Fruit fly (Drosophila melanogaster): ENCODE results near the gene CG7730.

Gene CG7730

dm6 chr3L:17022756-17023155, 4.6 kb upstream of the CG7730 start, which contains the start of gene CG6652:
TSS of gene CG6652 (minus strand) at chr3L:17022856.
- TF ChIP-seq Rfx (GFP tag; IDR thresholded peaks at IDR 0.05) = peak; percentile 15; the same call in 1 of the 2 replicates
- TF ChIP-seq gro (GFP tag; optimal IDR thresholded peaks at IDR 0.05) = no peak
- TF ChIP-seq Gsc (GFP tag; IDR thresholded peaks at IDR 0.05) = no peak

dm6 chr3L:17023641-17024040, 3.7 kb upstream of the CG7730 start, which contains the start of gene a10:
TSS of gene a10 (minus strand) at chr3L:17023741.
- TF ChIP-seq Med (GFP tag) (peak; percentile 17), Bteb2 (GFP tag; optimal IDR thresholded peaks at IDR 0.05) (no peak)

- TF ChIP-seq Dp (GFP tag; optimal IDR thresholded peaks at IDR 0.05) (peak; percentile 93), tna (GFP tag; IDR thresholded peaks at IDR 0.05; ENCODE audit: partially characterized antibody) (peak; percentile 100), Dref (GFP tag; IDR thresholded peaks at IDR 0.05) (peak; percentile 97), ftz-f1 (GFP tag; optimal IDR thresholded peaks at IDR 0.05) (peak; percentile 8), CG6254 (GFP tag; optimal IDR thresholded peaks at IDR 0.05) (no peak), zen (tag; optimal IDR thresholded peaks at IDR 0.05) (peak; percentile 11), MBD-R2 (GFP tag; IDR thresholded peaks at IDR 0.05) (peak; percentile 59), CG14710 (tag; optimal IDR thresholded peaks at IDR 0.05) (peak; percentile 76), CG17829 (tag; optimal IDR thresholded peaks at IDR 0.05) (no peak), Sry-δ (GFP tag; optimal IDR thresholded peaks at IDR 0.05) (peak; percentile 75), CG13287 (GFP tag; IDR thresholded peaks at IDR 0.05; ENCODE audit: partially characterized antibody) (peak; percentile 98), CG16813 (GFP tag; IDR thresholded peaks at IDR 0.05; ENCODE audit: partially characterized antibody) (peak; percentile 95), CG10267 (tag; optimal IDR thresholded peaks at IDR 0.05) (no peak), CG7963 (GFP tag; IDR thresholded peaks at IDR 0.05; ENCODE audit: partially characterized antibody) (peak; percentile 100), CG2129 (GFP tag; IDR thresholded peaks at IDR 0.05; ENCODE audit: partially characterized antibody) (peak; percentile 65), CG10321 (GFP tag; IDR thresholded peaks at IDR 0.05) (no peak), CG5245 (GFP tag; optimal IDR thresholded peaks at IDR 0.05) (no peak), zfh1 (GFP tag; IDR thresholded peaks at IDR 0.05) (no peak), Dll (GFP tag; IDR thresholded peaks at IDR 0.05; ENCODE audit: partially characterized antibody) (peak; percentile 95), CG4360 (GFP tag; IDR thresholded peaks at IDR 0.05) (no peak), CG9437 (GFP tag; optimal IDR thresholded peaks at IDR 0.05) (no peak), tx (GFP tag; optimal IDR thresholded peaks at IDR 0.05) (peak; percentile 20), Nf-YA (GFP tag; IDR thresholded peaks at IDR 0.05) (no peak), CG32767 (GFP tag; IDR thresholded peaks at IDR 0.05) (no peak), vvl (GFP tag; IDR thresholded peaks at IDR 0.05) (peak; percentile 26; the same call in 1 of the 2 replicates), zfh2 (GFP tag; optimal IDR thresholded peaks at IDR 0.05) (no peak), YL-1 (GFP tag; optimal IDR thresholded peaks at IDR 0.05) (peak; percentile 66), lbe (GFP tag; optimal IDR thresholded peaks at IDR 0.05) (no peak), CG13296 (GFP tag; optimal IDR thresholded peaks at IDR 0.05) (no peak), vnd (GFP tag; IDR thresholded peaks at IDR 0.05; ENCODE audit: partially characterized antibody) (peak; percentile 97), E2f2 (GFP tag; IDR thresholded peaks at IDR 0.05) (peak; percentile 96), sna (GFP tag; IDR thresholded peaks at IDR 0.05; ENCODE audit: partially characterized antibody) (peak; percentile 95), CG2116 (GFP tag; optimal IDR thresholded peaks at IDR 0.05) (peak; percentile 91), Drgx (GFP tag; IDR thresholded peaks at IDR 0.05) (no peak), scrt (GFP tag; optimal IDR thresholded peaks at IDR 0.05) (no peak), nerfin-2 (GFP tag; IDR thresholded peaks at IDR 0.05; ENCODE audit: partially characterized antibody) (peak; percentile 100), MESR4 (GFP tag; optimal IDR thresholded peaks at IDR 0.05) (peak; percentile 62), inv (GFP tag; IDR thresholded peaks at IDR 0.05; ENCODE audit: partially characterized antibody) (peak; percentile 87), chinmo (GFP tag; IDR thresholded peaks at IDR 0.05; ENCODE audit: partially characterized antibody) (peak; percentile 99), Doc3 (GFP tag; IDR thresholded peaks at IDR 0.05; ENCODE audit: partially characterized antibody) (peak; percentile 95)
Observed at dm6 chr3L:17024095-17024639, 3.1 kb upstream of the CG7730 start, which contains the start of gene Fit2. TSS of gene Fit2 (plus strand) at chr3L:17024328.
